Worm (Caenorhabditis elegans): Measurements from ENCODE around the gene sgn-1.

Gene sgn-1

DNA sequence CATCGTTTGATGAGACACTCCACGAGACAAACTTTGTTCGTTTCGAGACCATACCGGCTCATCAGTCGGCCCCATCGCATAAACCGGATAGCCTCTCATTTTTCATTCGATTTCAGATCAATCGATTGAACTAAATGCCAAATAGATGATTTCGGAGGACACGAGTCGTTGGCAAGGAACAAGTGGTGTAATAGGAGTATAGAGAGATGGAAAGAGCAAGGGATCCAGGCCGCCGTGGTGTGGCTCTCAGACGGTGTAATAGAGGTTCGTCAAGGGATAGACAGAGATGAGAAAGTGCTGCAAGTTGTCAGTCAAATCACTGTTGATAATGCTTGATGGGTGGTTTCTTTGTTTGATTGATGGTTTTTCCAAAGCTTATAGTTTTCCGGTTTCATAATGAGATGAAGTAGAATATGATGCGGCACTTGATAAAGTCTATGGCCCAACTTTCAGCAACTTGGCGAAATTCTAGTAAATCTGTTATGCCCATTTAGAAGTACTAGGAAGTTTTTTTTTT, at the start of gene sgn-1:
TSS of gene sgn-1 (minus strand) at position 220 of the 517 bp plus-strand sequence.
- TF ChIP-seq mdl-1 (tag; optimal IDR thresholded peaks at IDR 0.05): no peak
- peak; percentile 23 for TF ChIP-seq nhr-129 (tag; optimal IDR thresholded peaks at IDR 0.05)
- TF ChIP-seq blmp-1 (tag; optimal IDR thresholded peaks at IDR 0.05; ENCODE audit: insufficient read depth): no peak
- TF ChIP-seq unc-39 (tag; optimal IDR thresholded peaks at IDR 0.05): no peak
- no peak for TF ChIP-seq dmd-4 (tag; optimal IDR thresholded peaks at IDR 0.05)
- TF ChIP-seq lin-13 (GFP tag; optimal IDR thresholded peaks at IDR 0.05): no peak

ce11 chrII:8832941-8833340, 49.5 kb upstream of the sgn-1 start:
- TF ChIP-seq aly-2 (tag; optimal IDR thresholded peaks at IDR 0.05) (no peak), ama-1 (optimal IDR thresholded peaks at IDR 0.05) (no peak), alr-1 (tag; optimal IDR thresholded peaks at IDR 0.05) (no peak), snpc-4 (tag; optimal IDR thresholded peaks at IDR 0.05) (no peak), lsy-2 (tag; optimal IDR thresholded peaks at IDR 0.05) (no peak), ztf-1 (GFP tag; conservative IDR thresholded peaks at IDR 0.05) (no peak), nhr-21 (tag; optimal IDR thresholded peaks at IDR 0.05) (no peak), nhr-10 (tag; optimal IDR thresholded peaks at IDR 0.05) (no peak), Y55F3AM.14 (GFP tag; optimal IDR thresholded peaks at IDR 0.05) (no peak), gmeb-1 (tag; optimal IDR thresholded peaks at IDR 0.05) (no peak), mdl-1 (tag; optimal IDR thresholded peaks at IDR 0.05) (no peak), crh-2 (tag; optimal IDR thresholded peaks at IDR 0.05) (no peak), lin-11 (tag; optimal IDR thresholded peaks at IDR 0.05) (no peak), nhr-11 (tag; optimal IDR thresholded peaks at IDR 0.05) (no peak), unc-39 (tag; optimal IDR thresholded peaks at IDR 0.05) (no peak), nhr-12 (tag; optimal IDR thresholded peaks at IDR 0.05) (no peak), mab-5 (tag; optimal IDR thresholded peaks at IDR 0.05) (no peak)

- TF ChIP-seq mdl-1 (tag; optimal IDR thresholded peaks at IDR 0.05) (no peak), lin-39 (tag; optimal IDR thresholded peaks at IDR 0.05) (no peak), ZK546.5 (tag; optimal IDR thresholded peaks at IDR 0.05) (no peak), lin-13 (GFP tag; optimal IDR thresholded peaks at IDR 0.05) (no peak), nhr-237 (tag; optimal IDR thresholded peaks at IDR 0.05) (no peak), lsy-2 (tag; optimal IDR thresholded peaks at IDR 0.05) (no peak), blmp-1 (tag; optimal IDR thresholded peaks at IDR 0.05; ENCODE audit: insufficient read depth) (no peak), snpc-4 (tag; optimal IDR thresholded peaks at IDR 0.05) (no peak), ceh-82 (tag; optimal IDR thresholded peaks at IDR 0.05) (no peak), lin-11 (tag; optimal IDR thresholded peaks at IDR 0.05) (no peak), nhr-12 (tag; optimal IDR thresholded peaks at IDR 0.05) (no peak), unc-39 (tag; optimal IDR thresholded peaks at IDR 0.05) (no peak), nhr-10 (tag; optimal IDR thresholded peaks at IDR 0.05) (no peak), dmd-4 (tag; optimal IDR thresholded peaks at IDR 0.05) (no peak), nhr-11 (tag; optimal IDR thresholded peaks at IDR 0.05) (no peak), nhr-25 (tag; optimal IDR thresholded peaks at IDR 0.05) (no peak), unc-62 (GFP tag; optimal IDR thresholded peaks at IDR 0.05) (no peak), mab-5 (tag; optimal IDR thresholded peaks at IDR 0.05) (no peak), mbf-1 (tag; optimal IDR thresholded peaks at IDR 0.05) (no peak)
Observed at ce11 chrII:8830917-8831316, 47.4 kb upstream of the sgn-1 start.

- no peak for TF ChIP-seq nhr-23 (tag; optimal IDR thresholded peaks at IDR 0.05)
- TF ChIP-seq nhr-129 (tag; optimal IDR thresholded peaks at IDR 0.05): no peak
- TF ChIP-seq snpc-4 (tag; optimal IDR thresholded peaks at IDR 0.05): no peak
- TF ChIP-seq F13H6.1 (tag; optimal IDR thresholded peaks at IDR 0.05): no peak
- TF ChIP-seq aly-2 (tag; optimal IDR thresholded peaks at IDR 0.05): no peak
- TF ChIP-seq Y55F3AM.14 (GFP tag; optimal IDR thresholded peaks at IDR 0.05): no peak
- no peak for TF ChIP-seq nhr-11 (tag; optimal IDR thresholded peaks at IDR 0.05)
- no peak for TF ChIP-seq dmd-4 (tag; optimal IDR thresholded peaks at IDR 0.05)
- no peak for TF ChIP-seq fos-1 (tag; optimal IDR thresholded peaks at IDR 0.05)
- TF ChIP-seq R02D3.7 (tag; optimal IDR thresholded peaks at IDR 0.05): no peak
- TF ChIP-seq sma-9 (GFP tag; optimal IDR thresholded peaks at IDR 0.05): no peak
- TF ChIP-seq sma-9 (tag; optimal IDR thresholded peaks at IDR 0.05): no peak
- no peak for TF ChIP-seq alr-1 (tag; optimal IDR thresholded peaks at IDR 0.05)
- TF ChIP-seq nhr-6 (tag; optimal IDR thresholded peaks at IDR 0.05): no peak
- TF ChIP-seq elt-1 (tag; optimal IDR thresholded peaks at IDR 0.05): no peak
- TF ChIP-seq nhr-12 (tag; optimal IDR thresholded peaks at IDR 0.05): no peak
- TF ChIP-seq mdl-1 (tag; optimal IDR thresholded peaks at IDR 0.05): no peak
- TF ChIP-seq lsy-2 (tag; optimal IDR thresholded peaks at IDR 0.05): no peak
- TF ChIP-seq nhr-77 (tag; optimal IDR thresholded peaks at IDR 0.05): no peak
- no peak for TF ChIP-seq crh-2 (tag; optimal IDR thresholded peaks at IDR 0.05)
- no peak for TF ChIP-seq ceh-82 (tag; optimal IDR thresholded peaks at IDR 0.05)
Observed at ce11 chrII:8829189-8829588, 45.7 kb upstream of the sgn-1 start, which contains the start of gene F46C5.2. F46C5.2 (minus strand) TSS chrII:8829289.

Measured in whole organism, L2 larva.